Fruit fly (Drosophila melanogaster): ENCODE results near the gene CG17328.

The CG17328 gene

DNA sequence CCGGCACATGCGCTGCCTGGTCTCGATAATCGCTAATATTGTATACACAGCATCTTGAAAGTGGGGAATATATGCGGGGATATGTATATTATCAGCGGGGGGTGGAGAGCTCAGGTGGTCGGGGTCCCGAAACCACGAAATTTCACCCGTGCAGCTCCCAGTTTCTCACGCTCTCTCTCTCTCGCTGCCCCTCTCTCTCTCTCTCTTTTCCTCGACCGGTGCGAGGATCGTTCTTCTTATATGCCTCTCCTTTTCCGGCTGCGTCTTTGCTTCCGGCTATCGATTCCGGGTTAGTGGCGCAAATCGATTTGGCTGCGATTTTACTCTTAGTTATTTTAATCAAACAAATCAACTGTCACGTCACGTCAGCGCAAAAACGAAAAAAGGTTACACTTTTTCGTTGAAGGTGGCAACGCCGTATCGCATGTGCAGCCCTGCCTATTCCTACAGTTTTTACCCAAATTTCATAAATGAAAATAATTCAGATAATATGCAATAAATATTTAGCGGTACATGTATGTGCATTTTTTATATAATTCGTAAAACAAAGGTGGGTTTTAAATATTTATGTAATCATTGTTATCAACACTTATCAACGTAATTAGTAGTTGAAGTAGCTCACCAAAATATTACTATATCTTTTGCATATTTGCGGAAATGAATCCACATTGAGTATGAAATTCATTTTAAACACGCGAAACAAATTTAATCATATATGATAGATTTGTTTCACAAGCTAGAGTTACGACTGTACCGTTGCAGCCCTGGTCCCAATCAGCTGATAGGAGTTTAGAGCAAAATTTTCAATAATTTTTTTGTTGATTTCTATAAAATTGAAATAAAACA is at the start of gene CG17328, which contains the start of gene heix (continued):
- TF ChIP-seq CG7786 (GFP tag; optimal IDR thresholded peaks at IDR 0.05) (peak; percentile 56), yki (optimal IDR thresholded peaks at IDR 0.05) (no peak), luna (GFP tag; optimal IDR thresholded peaks at IDR 0.05) (peak; percentile 70), CG42726 (GFP tag; IDR thresholded peaks at IDR 0.05; ENCODE audit: partially characterized antibody) (0 out of 2 replicates have a peak, but pooled peaks have one; percentile 30), fru (optimal IDR thresholded peaks at IDR 0.05) (no peak), Med (GFP tag) (peak; percentile 93), CG8944 (GFP tag; optimal IDR thresholded peaks at IDR 0.05) (peak; percentile 57), CG34422 (GFP tag; IDR thresholded peaks at IDR 0.05) (peak; percentile 60), Doc2 (GFP tag; IDR thresholded peaks at IDR 0.05) (no peak), gsb (GFP tag; IDR thresholded peaks at IDR 0.05) (no peak), Atf6 (GFP tag; IDR thresholded peaks at IDR 0.05) (peak; percentile 43; the same call in 1 of the 2 replicates), CG8388 (GFP tag; optimal IDR thresholded peaks at IDR 0.05) (peak; percentile 43), MTF-1 (GFP tag; optimal IDR thresholded peaks at IDR 0.05; ENCODE audit: borderline replicate concordance) (no peak), usp (GFP tag; optimal IDR thresholded peaks at IDR 0.05) (no peak), CG11456 (GFP tag; IDR thresholded peaks at IDR 0.05) (peak; percentile 65; the same call in 1 of the 3 replicates), sqz (GFP tag; optimal IDR thresholded peaks at IDR 0.05) (no peak), CG10267 (tag; optimal IDR thresholded peaks at IDR 0.05) (peak; percentile 73), CG15011 (GFP tag; optimal IDR thresholded peaks at IDR 0.05) (no peak), Dbx (GFP tag; IDR thresholded peaks at IDR 0.05) (peak; percentile 64), C15 (GFP tag; IDR thresholded peaks at IDR 0.05) (0 out of 3 replicates have a peak, but pooled peaks have one; percentile 15), CG17359 (tag; optimal IDR thresholded peaks at IDR 0.05) (peak; percentile 63), dmrt99B (tag; optimal IDR thresholded peaks at IDR 0.05) (no peak), GATAe (GFP tag; conservative IDR thresholded peaks at IDR 0.05) (no peak), ind (GFP tag; optimal IDR thresholded peaks at IDR 0.05) (peak; percentile 79), Dip3 (GFP tag; optimal IDR thresholded peaks at IDR 0.05) (peak; percentile 69), CG11093 (GFP tag; IDR thresholded peaks at IDR 0.05) (peak; percentile 61; the same call in 2 of the 3 replicates), CG8765 (GFP tag; IDR thresholded peaks at IDR 0.05) (peak; percentile 64; the same call in 1 of the 2 replicates), CG5245 (GFP tag; optimal IDR thresholded peaks at IDR 0.05) (no peak), CG1792 (GFP tag; optimal IDR thresholded peaks at IDR 0.05) (peak; percentile 1), CG13624 (GFP tag; optimal IDR thresholded peaks at IDR 0.05) (peak; percentile 60), CG7963 (GFP tag; IDR thresholded peaks at IDR 0.05; ENCODE audit: partially characterized antibody) (no peak), vnd (GFP tag; IDR thresholded peaks at IDR 0.05; ENCODE audit: partially characterized antibody) (no peak), Atf-2 (GFP tag; optimal IDR thresholded peaks at IDR 0.05) (peak; percentile 77), slou (GFP tag; optimal IDR thresholded peaks at IDR 0.05) (peak; percentile 75), CG13775 (GFP tag; optimal IDR thresholded peaks at IDR 0.05) (peak; percentile 79), sob (GFP tag; IDR thresholded peaks at IDR 0.05) (peak; percentile 68), stc (GFP tag; IDR thresholded peaks at IDR 0.05) (peak; percentile 62), Eip74EF (GFP tag; optimal IDR thresholded peaks at IDR 0.05) (no peak), Hr51 (GFP tag; optimal IDR thresholded peaks at IDR 0.05) (peak in 1 of 2 experiments; percentile 13), CG10462 (GFP tag; optimal IDR thresholded peaks at IDR 0.05) (peak; percentile 13), fd102C (GFP tag; optimal IDR thresholded peaks at IDR 0.05) (no peak), CG3065 (GFP tag; optimal IDR thresholded peaks at IDR 0.05) (peak; percentile 7), CG10565 (GFP tag; optimal IDR thresholded peaks at IDR 0.05) (no peak), Nf-YA (GFP tag; IDR thresholded peaks at IDR 0.05) (no peak), Trl (optimal IDR thresholded peaks at IDR 0.05) (peak; percentile 88 to 89), Trl (GFP tag; optimal IDR thresholded peaks at IDR 0.05) (peak; percentile 48), Nf-YB (GFP tag; optimal IDR thresholded peaks at IDR 0.05) (peak; percentile 43), Tbp (GFP tag; optimal IDR thresholded peaks at IDR 0.05) (no peak), CG3847 (GFP tag; IDR thresholded peaks at IDR 0.05) (peak; percentile 69; the same call in 1 of the 2 replicates), croc (GFP tag; conservative IDR thresholded peaks at IDR 0.05) (peak; percentile 29; the same call in 1 of the 3 replicates)

All from whole organism, embryonic.